Fruit fly (Drosophila melanogaster) whole organism, prepupa: ENCODE measurements around the gene CG13067.
A peak's percentile ranks its signal among the peaks of the same experiment; 100 is the strongest.

Experiments used
- CG10631 ChIP-seq: fragments of 200-800 bp; sonication (Bioruptor generic); optimal IDR thresholded peaks from 2 replicates; lab custom pipeline; 2016; ENCODE audit warnings: missing biosample characterization, missing genetic modification characterization
- CG11294 ChIP-seq: fragments of 200-800 bp; sonication (Bioruptor generic); IDR thresholded peaks from 2 replicates; pipeline ENCODE4 v1.3.6; 2022; ENCODE audit warnings: missing biosample characterization, missing genetic modification characterization
- CG11762 ChIP-seq: fragments of 200-800 bp; sonication (Bioruptor generic); optimal IDR thresholded peaks from 3 replicates; lab custom pipeline; 2016; ENCODE audit warnings: missing biosample characterization, missing genetic modification characterization; ENCODE audit not compliant: insufficient read depth
- CG11902 ChIP-seq: fragments of 200-800 bp; sonication (Bioruptor generic); optimal IDR thresholded peaks from 3 replicates; lab custom pipeline; 2016; ENCODE audit warnings: missing biosample characterization, missing genetic modification characterization
- CG1621 ChIP-seq: fragments of 200-800 bp; sonication (Bioruptor generic); optimal IDR thresholded peaks from 3 replicates; lab custom pipeline; 2018; ENCODE audit warnings: missing biosample characterization, mild to moderate bottlenecking, missing genetic modification characterization
- CG16779 ChIP-seq: fragments of 200-800 bp; sonication (Bioruptor generic); optimal IDR thresholded peaks from 3 replicates; lab custom pipeline; 2017; ENCODE audit warnings: missing biosample characterization, mild to moderate bottlenecking, missing genetic modification characterization
- CG3032 ChIP-seq: fragments of 200-800 bp; optimal IDR thresholded peaks from 2 replicates; lab custom pipeline; 2019; ENCODE audit warnings: missing biosample characterization, mild to moderate bottlenecking, missing genetic modification characterization, moderate library complexity
- CG31627 ChIP-seq: fragments of 200-800 bp; sonication (Bioruptor generic); optimal IDR thresholded peaks from 3 replicates; lab custom pipeline; 2016; ENCODE audit warnings: missing biosample characterization, missing genetic modification characterization
- CG34406 ChIP-seq: fragments of 200-800 bp; sonication (Bioruptor generic); optimal IDR thresholded peaks from 3 replicates; lab custom pipeline; 2016; ENCODE audit warnings: missing biosample characterization, missing genetic modification characterization
- CG3919 ChIP-seq: fragments of 200-800 bp; sonication (Bioruptor generic); optimal IDR thresholded peaks from 3 replicates; lab custom pipeline; 2016; ENCODE audit warnings: missing biosample characterization, missing genetic modification characterization
- CG4318 ChIP-seq: fragments of 200-800 bp; sonication (Bioruptor generic); optimal IDR thresholded peaks from 3 replicates; lab custom pipeline; 2017; ENCODE audit warnings: missing biosample characterization, mild to moderate bottlenecking, missing genetic modification characterization
- CG6163 ChIP-seq: fragments of 200-800 bp; sonication (Bioruptor generic); IDR thresholded peaks from 3 replicates; pipeline ENCODE4 v1.3.6; 2022; ENCODE audit warnings: missing biosample characterization, missing genetic modification characterization
- CG6276 ChIP-seq: fragments of 200-800 bp; sonication (Bioruptor generic); optimal IDR thresholded peaks from 2 replicates; lab custom pipeline; 2017; ENCODE audit warnings: missing biosample characterization, mild to moderate bottlenecking, missing genetic modification characterization
- CG6792 ChIP-seq: fragments of 200-800 bp; sonication (Bioruptor generic); optimal IDR thresholded peaks from 3 replicates; lab custom pipeline; 2016; ENCODE audit warnings: missing biosample characterization, missing genetic modification characterization
- CG6808 ChIP-seq: fragments of 200-800 bp; sonication (Bioruptor generic); optimal IDR thresholded peaks from 3 replicates; lab custom pipeline; 2017; ENCODE audit warnings: missing biosample characterization, missing genetic modification characterization, mild to moderate bottlenecking, moderate library complexity, missing genetic modification reagents
- CG7368 ChIP-seq: fragments of 200-800 bp; sonication (Bioruptor generic); optimal IDR thresholded peaks from 3 replicates; lab custom pipeline; 2016; ENCODE audit warnings: missing biosample characterization, missing genetic modification characterization
- CG8119 ChIP-seq: fragments of 200-800 bp; sonication (Bioruptor generic); IDR thresholded peaks from 3 replicates; pipeline ENCODE4 v1.3.6; 2022; ENCODE audit warnings: missing biosample characterization, missing genetic modification characterization
- CG8319 ChIP-seq: fragments of 200-800 bp; sonication (Bioruptor generic); optimal IDR thresholded peaks from 3 replicates; lab custom pipeline; 2016; ENCODE audit warnings: missing biosample characterization, missing genetic modification characterization
- CG8632 ChIP-seq: fragments of 200-800 bp; sonication (Bioruptor generic); optimal IDR thresholded peaks from 3 replicates; lab custom pipeline; 2016; ENCODE audit warnings: missing biosample characterization, missing genetic modification characterization
- CG9139 ChIP-seq: fragments of 200-800 bp; sonication (Bioruptor generic); optimal IDR thresholded peaks from 3 replicates; lab custom pipeline; 2017; ENCODE audit warnings: missing biosample characterization, mild to moderate bottlenecking, missing genetic modification characterization
- Eip75B ChIP-seq: fragments of 200-800 bp; sonication (Bioruptor generic); optimal IDR thresholded peaks from 3 replicates; lab custom pipeline; 2016; ENCODE audit warnings: missing biosample characterization, missing genetic modification characterization
- Eip78C ChIP-seq: fragments of 200-800 bp; sonication (Bioruptor generic); peaks from one replicate; lab custom pipeline; 2016; ENCODE audit warnings: missing biosample characterization, missing genetic modification characterization
- Eip93F ChIP-seq: fragments of 200-800 bp; sonication (Bioruptor generic); optimal IDR thresholded peaks from 2 replicates; lab custom pipeline; 2016; ENCODE audit warnings: missing biosample characterization, mild to moderate bottlenecking, missing genetic modification characterization
- Ets96B ChIP-seq: fragments of 200-800 bp; optimal IDR thresholded peaks from 2 replicates; lab custom pipeline; 2019; ENCODE audit warnings: missing biosample characterization, mild to moderate bottlenecking, missing genetic modification characterization, moderate library complexity
- Hr38 ChIP-seq: sonication (Bioruptor generic); optimal IDR thresholded peaks from 2 replicates; lab custom pipeline; 2016; ENCODE audit warnings: missing biosample characterization, missing genetic modification characterization
- Hr39 ChIP-seq: fragments of 200-800 bp; sonication (Bioruptor generic); optimal IDR thresholded peaks from 2 replicates; lab custom pipeline; 2016; ENCODE audit warnings: missing biosample characterization, missing genetic modification characterization
- Hr4 ChIP-seq: fragments of 200-800 bp; sonication (Bioruptor generic); optimal IDR thresholded peaks from 3 replicates; lab custom pipeline; 2016; ENCODE audit warnings: missing biosample characterization, missing genetic modification characterization
- Lpt ChIP-seq: fragments of 200-800 bp; sonication (Bioruptor generic); optimal IDR thresholded peaks from 3 replicates; lab custom pipeline; 2016; ENCODE audit warnings: missing biosample characterization, missing genetic modification characterization
- OdsH ChIP-seq: fragments of 200-800 bp; sonication (Bioruptor generic); optimal IDR thresholded peaks from 3 replicates; lab custom pipeline; 2016; ENCODE audit warnings: missing biosample characterization, missing genetic modification characterization
- Sox14 ChIP-seq: fragments of 200-800 bp; sonication (Bioruptor generic); optimal IDR thresholded peaks from 3 replicates; lab custom pipeline; 2016; ENCODE audit warnings: missing biosample characterization, missing genetic modification characterization
- achi ChIP-seq: fragments of 200-800 bp; sonication (Bioruptor generic); optimal IDR thresholded peaks from 3 replicates; lab custom pipeline; 2016; ENCODE audit warnings: missing biosample characterization, missing genetic modification characterization
- acj6 ChIP-seq: fragments of 200-800 bp; sonication (Bioruptor generic); optimal IDR thresholded peaks from 3 replicates; lab custom pipeline; 2016; ENCODE audit warnings: missing biosample characterization, missing genetic modification characterization
- cyc ChIP-seq: fragments of 200-800 bp; sonication (Bioruptor generic); optimal IDR thresholded peaks from 3 replicates; lab custom pipeline; 2016; ENCODE audit warnings: missing biosample characterization, missing genetic modification characterization
- eg ChIP-seq: fragments of 200-800 bp; sonication (Bioruptor generic); IDR thresholded peaks from 3 replicates; pipeline ENCODE4 v1.3.6; 2022; ENCODE audit warnings: missing biosample characterization, missing genetic modification characterization
- fd59A ChIP-seq: fragments of 200-800 bp; sonication (Bioruptor generic); optimal IDR thresholded peaks from 2 replicates; lab custom pipeline; 2017; ENCODE audit warnings: missing biosample characterization, mild to moderate bottlenecking, missing genetic modification characterization, missing genetic modification reagents
- fkh ChIP-seq: fragments of 200-800 bp; sonication (Bioruptor generic); optimal IDR thresholded peaks from 3 replicates; lab custom pipeline; 2017; ENCODE audit warnings: missing biosample characterization, mild to moderate bottlenecking, missing genetic modification characterization, moderate library complexity
- lz ChIP-seq: fragments of 200-800 bp; sonication (Bioruptor generic); optimal IDR thresholded peaks from 3 replicates; lab custom pipeline; 2016; ENCODE audit warnings: missing biosample characterization, missing genetic modification characterization
- net ChIP-seq: fragments of 200-800 bp; sonication (Bioruptor generic); optimal IDR thresholded peaks from 3 replicates; lab custom pipeline; 2016; ENCODE audit warnings: missing biosample characterization, missing genetic modification characterization
- pdm3 ChIP-seq: fragments of 200-800 bp; sonication (Bioruptor generic); optimal IDR thresholded peaks from 3 replicates; lab custom pipeline; 2016; ENCODE audit warnings: missing biosample characterization, missing genetic modification characterization
- salr ChIP-seq, 2 experiments: fragments of 200-800 bp; sonication (Bioruptor generic); optimal IDR thresholded peaks; 3 replicates each; lab custom pipeline; 2016 to 2018; ENCODE audit warnings: missing biosample characterization in 2 of 2, missing genetic modification characterization in 2 of 2, mild to moderate bottlenecking in 1 of 2
- spab ChIP-seq: fragments of 200-800 bp; sonication (Bioruptor generic); optimal IDR thresholded peaks from 2 replicates; lab custom pipeline; 2017; ENCODE audit warnings: missing biosample characterization, mild to moderate bottlenecking, missing genetic modification characterization, missing genetic modification reagents
- ss ChIP-seq, 2 experiments: fragments of 200-800 bp; sonication (Bioruptor generic); optimal IDR thresholded peaks; 2 replicates in 1 of 2; 3 replicates in 1 of 2; lab custom pipeline; 2017 to 2018; ENCODE audit warnings: mild to moderate bottlenecking in 2 of 2, missing biosample characterization in 2 of 2, missing genetic modification characterization in 2 of 2, moderate library complexity in 1 of 2

CG13067 gene

DNA sequence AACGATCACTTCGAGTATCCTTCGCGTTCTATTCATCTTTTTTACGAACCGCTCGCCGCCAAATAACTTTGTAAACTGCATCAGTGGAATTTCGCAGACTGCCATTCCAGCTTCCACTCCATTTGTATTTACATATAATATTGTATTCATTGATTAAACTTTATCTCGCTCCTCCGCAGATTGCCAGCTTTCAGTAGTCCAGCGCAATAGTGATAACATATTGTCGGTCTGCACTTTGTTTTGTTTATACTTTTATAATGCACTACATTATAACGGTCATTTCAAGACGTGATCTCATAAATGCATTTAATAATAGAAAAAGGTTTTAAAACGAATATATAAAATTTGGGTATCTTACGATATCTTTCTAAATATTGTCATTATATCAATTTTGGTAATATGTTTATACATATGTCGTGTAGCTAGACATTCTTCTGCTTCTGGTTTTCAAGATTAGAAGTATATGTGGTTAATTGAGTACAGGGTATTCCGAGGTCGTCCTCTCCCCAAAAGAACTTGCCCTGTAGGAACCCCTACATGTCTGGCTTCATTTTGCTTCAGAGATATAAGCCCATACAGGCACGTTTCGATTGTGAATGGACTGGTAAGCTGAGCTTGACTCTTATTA is 2.9 kb upstream of the CG13067 start, which contains the start of gene CG4950 (continued):
- 0 out of 3 replicates have a peak, but pooled peaks have one; percentile 20 for TF ChIP-seq CG6163 (GFP tag; lab: Robert Waterston, UW)
- peak; percentile 59 for TF ChIP-seq Ets96B (tag; lab: Kevin White, UChicago)
- TF ChIP-seq Eip75B (GFP tag; lab: Kevin White, UChicago): peak; percentile 39
- TF ChIP-seq CG31627 (GFP tag; lab: Kevin White, UChicago): peak; percentile 8
- TF ChIP-seq Hr4: peak; percentile 18
- no peak for TF ChIP-seq fkh
- peak; percentile 8 for TF ChIP-seq acj6 (GFP tag; lab: Kevin White, UChicago)
- TF ChIP-seq CG16779: peak; percentile 15
- TF ChIP-seq CG1621 (tag; lab: Kevin White, UChicago): no peak

DNA sequence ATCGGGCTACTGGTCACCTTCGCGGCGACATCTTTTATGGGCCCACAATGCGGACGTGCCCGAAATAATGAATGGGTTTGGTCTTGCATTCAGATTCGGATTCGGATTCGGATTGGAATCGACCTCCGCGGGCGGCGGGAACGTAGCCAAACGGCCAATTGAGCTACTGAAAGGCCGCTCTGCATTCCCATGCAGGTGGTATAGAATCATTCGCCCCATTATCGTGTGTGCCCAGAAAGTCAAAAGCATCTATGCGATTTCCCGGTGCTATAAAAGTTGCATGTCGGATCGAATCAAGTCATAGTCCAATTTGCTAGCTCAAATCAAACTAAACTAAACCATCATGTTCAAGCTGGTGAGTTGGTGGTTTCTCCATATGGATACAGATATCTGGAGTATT is 2.0 kb upstream of the CG13067 start, which contains the start of gene CG13068:
Gene CG13068 (plus strand): TSS at position 301 of the 400 bp plus-strand sequence.
- no peak for TF ChIP-seq CG3919 (GFP tag; lab: Kevin White, UChicago)
- TF ChIP-seq CG34406 (GFP tag; lab: Kevin White, UChicago): no peak
- no peak for TF ChIP-seq CG1621 (tag; lab: Kevin White, UChicago)
- no peak for TF ChIP-seq CG16779
- TF ChIP-seq ss (GFP tag; optimal IDR thresholded peaks at IDR 0.05; lab: Kevin White, UChicago): no peak
- no peak for TF ChIP-seq CG7368 (GFP tag; lab: Kevin White, UChicago)

DNA sequence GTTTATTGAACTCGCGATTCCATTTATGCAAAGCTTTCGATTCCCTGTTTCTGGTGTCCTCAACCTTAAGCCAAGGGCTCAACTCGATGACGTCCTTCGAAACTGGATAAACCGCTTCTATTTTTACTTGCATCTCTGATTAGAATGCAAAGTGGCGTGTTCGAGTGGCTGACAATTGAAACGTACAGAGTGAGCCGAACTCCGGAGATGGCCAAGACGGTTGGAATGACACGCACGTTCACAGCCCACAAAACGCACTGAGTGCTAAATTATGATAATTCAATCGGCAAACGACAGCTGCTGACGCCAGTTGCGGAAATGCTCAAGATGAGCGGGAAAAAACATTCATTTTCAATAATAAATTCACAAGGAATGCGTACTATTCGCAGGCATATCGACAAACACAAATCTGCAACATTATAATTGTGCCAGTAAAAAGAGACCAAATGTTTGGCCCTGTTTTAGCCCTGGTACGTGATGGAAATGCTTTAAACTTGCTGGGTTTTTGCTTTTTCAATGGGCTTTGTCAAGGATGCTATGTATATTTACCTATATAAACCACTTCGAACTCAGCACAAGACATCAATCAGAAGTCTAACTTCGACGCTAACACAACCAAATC is 1.4 kb downstream of the CG13067 start, which contains the start of gene CG13066:
Gene CG13066 (plus strand): TSS at position 572 of the 622 bp plus-strand sequence.
- TF ChIP-seq ss (GFP tag; optimal IDR thresholded peaks at IDR 0.05; lab: Kevin White, UChicago) (peak in 1 of 2 experiments; percentile 79), Eip93F (GFP tag; lab: Kevin White, UChicago) (no peak)

DNA sequence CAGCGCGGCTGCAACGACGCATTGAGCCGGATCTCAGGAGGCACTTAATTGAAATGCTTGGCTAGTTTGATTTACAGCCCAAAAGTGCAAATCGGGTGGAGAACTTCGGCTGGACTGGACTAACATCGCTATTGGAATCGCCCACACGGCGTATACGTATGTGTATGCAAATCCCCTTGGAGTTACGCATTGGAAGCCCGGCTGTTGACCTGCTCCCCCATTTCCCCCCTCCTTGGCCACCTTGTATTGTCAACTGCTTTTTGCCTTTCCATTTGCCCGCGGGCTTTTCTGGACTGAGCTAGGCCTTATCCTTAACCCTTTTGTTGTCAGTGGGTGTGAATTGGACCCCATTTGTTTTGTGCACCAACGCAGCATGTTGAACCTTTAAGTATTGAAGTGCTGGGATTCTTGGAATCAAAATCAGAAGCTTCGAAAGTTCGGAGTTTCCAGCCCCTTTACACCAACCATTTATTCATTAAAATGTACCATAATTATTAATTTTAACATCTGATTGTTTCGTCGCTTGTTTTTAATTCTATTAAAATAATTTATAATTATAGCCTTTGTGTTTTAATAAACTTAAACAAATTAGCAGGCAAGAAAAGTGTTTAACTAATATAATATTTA is 4.4 kb downstream of the CG13067 start:
- TF ChIP-seq net (GFP tag; lab: Kevin White, UChicago) (no peak), CG8632 (GFP tag; lab: Kevin White, UChicago) (no peak), CG31627 (GFP tag; lab: Kevin White, UChicago) (no peak), Hr39 (GFP tag; lab: Kevin White, UChicago) (no peak), spab (GFP tag; lab: Kevin White, UChicago) (peak; percentile 16), pdm3 (no peak), CG3032 (peak; percentile 51), CG1621 (tag; lab: Kevin White, UChicago) (no peak), CG10631 (GFP tag; lab: Kevin White, UChicago) (no peak), eg (GFP tag; lab: Robert Waterston, UW) (no peak), OdsH (GFP tag; lab: Kevin White, UChicago) (no peak), lz (GFP tag; lab: Kevin White, UChicago) (no peak), ss (GFP tag; optimal IDR thresholded peaks at IDR 0.05; lab: Kevin White, UChicago) (no peak), cyc (GFP tag; lab: Kevin White, UChicago) (no peak), CG7368 (GFP tag; lab: Kevin White, UChicago) (no peak), fd59A (GFP tag; lab: Kevin White, UChicago) (peak; percentile 9), CG6163 (GFP tag; lab: Robert Waterston, UW) (no peak), CG8119 (GFP tag; lab: Robert Waterston, UW) (no peak), achi (GFP tag; lab: Kevin White, UChicago) (no peak), CG34406 (GFP tag; lab: Kevin White, UChicago) (no peak), Lpt (GFP tag; lab: Kevin White, UChicago) (no peak), CG8319 (GFP tag; lab: Kevin White, UChicago) (no peak), CG11902 (GFP tag; lab: Kevin White, UChicago) (no peak), CG9139 (no peak), CG4318 (GFP tag; lab: Kevin White, UChicago) (no peak), Eip93F (GFP tag; lab: Kevin White, UChicago) (no peak), Sox14 (GFP tag; lab: Kevin White, UChicago) (no peak), CG11762 (GFP tag; lab: Kevin White, UChicago) (no peak), Hr4 (no peak), Eip78C (GFP tag; lab: Kevin White, UChicago) (peak; percentile 68), CG6276 (GFP tag; lab: Kevin White, UChicago) (no peak), CG6792 (GFP tag; lab: Kevin White, UChicago) (no peak), salr (GFP tag; optimal IDR thresholded peaks at IDR 0.05; lab: Kevin White, UChicago) (no peak), Hr38 (GFP tag; lab: Kevin White, UChicago) (no peak), CG11294 (no peak), CG6808 (GFP tag; lab: Kevin White, UChicago) (peak; percentile 44)
